Worm (Caenorhabditis elegans) whole organism, mixed stage, embryonic: ENCODE measurements around the gene ech-6.

Experiments used
- nhr-237 ChIP-seq: fragments of 150-350 bp; optimal IDR thresholded peaks from 2 replicates; lab custom pipeline; 2014; ENCODE audit warnings: missing biosample characterization, missing genetic modification characterization
- nhr-28 ChIP-seq: fragments of 150-350 bp; optimal IDR thresholded peaks from 2 replicates; lab custom pipeline; 2014; ENCODE audit warnings: missing biosample characterization, missing genetic modification characterization
- pha-4 ChIP-seq: fragments of 150-350 bp; optimal IDR thresholded peaks from 2 replicates; lab custom pipeline; 2018; ENCODE audit warnings: missing biosample characterization, missing genetic modification reagents, missing genetic modification characterization

ce11 chrIII:9770590-9770989, 17.9 kb upstream of the ech-6 start:
- no peak for TF ChIP-seq nhr-237
- no peak for TF ChIP-seq nhr-28 (tag; lab: Kevin White, UChicago)
- no peak for TF ChIP-seq pha-4
